Worm (Caenorhabditis elegans) whole organism, L4 larva: ENCODE data around the gene B0336.12.

ENCODE experiments used
- F10B5.3 ChIP-seq: sonication (generic microtip); optimal IDR thresholded peaks from 2 replicates; lab custom pipeline; 2016; ENCODE audit warnings: mild to moderate bottlenecking, missing genetic modification characterization, missing compliant biosample characterization
- F37D6.2 ChIP-seq: sonication (generic microtip); optimal IDR thresholded peaks from 2 replicates; lab custom pipeline; 2016; ENCODE audit warnings: mild to moderate bottlenecking, missing genetic modification characterization, missing compliant biosample characterization
- F44E2.7 ChIP-seq: fragments of 200-800 bp; sonication (Bioruptor generic); IDR thresholded peaks from 2 replicates; pipeline ENCODE4 v2.1.2; 2022; ENCODE audit warnings: missing genetic modification characterization, missing compliant biosample characterization
- Y105C5A.15 ChIP-seq: fragments of 200-800 bp; sonication (Bioruptor generic); IDR thresholded peaks from 2 replicates; pipeline ENCODE4 v1.3.6; 2022; ENCODE audit warnings: missing genetic modification characterization, missing compliant biosample characterization
- Y48G9A.11 ChIP-seq: fragments of 200-800 bp; sonication (Bioruptor generic); IDR thresholded peaks from 2 replicates; pipeline ENCODE4 v1.3.6; 2022; ENCODE audit warnings: missing genetic modification reagents, missing genetic modification characterization, missing compliant biosample characterization
- Y5F2A.4 ChIP-seq: fragments of 200-800 bp; sonication (Bioruptor generic); optimal IDR thresholded peaks from 2 replicates; lab custom pipeline; 2018; ENCODE audit warnings: mild to moderate bottlenecking, missing genetic modification characterization, missing compliant biosample characterization
- aha-1 ChIP-seq: fragments of 150-350 bp; peaks from one replicate; lab custom pipeline; 2014; ENCODE audit warnings: missing biosample characterization, missing genetic modification characterization
- ama-1 ChIP-seq: fragments of 150-350 bp; optimal IDR thresholded peaks from 2 replicates; lab custom pipeline; 2014; ENCODE audit warnings: inconsistent platforms, mixed read lengths
- ceh-20 ChIP-seq: fragments of 200-800 bp; sonication (Bioruptor generic); IDR thresholded peaks from 2 replicates; pipeline ENCODE4 v1.3.6; 2022; ENCODE audit warnings: missing genetic modification reagents, missing genetic modification characterization, missing compliant biosample characterization
- ceh-28 ChIP-seq: fragments of 150-350 bp; optimal IDR thresholded peaks from 2 replicates; lab custom pipeline; 2014; ENCODE audit warnings: missing biosample characterization, missing genetic modification reagents, missing genetic modification characterization
- ceh-62 ChIP-seq: sonication (generic microtip); optimal IDR thresholded peaks from 2 replicates; lab custom pipeline; 2017; ENCODE audit warnings: missing biosample characterization, missing genetic modification characterization
- ctbp-1 ChIP-seq: fragments of 200-800 bp; sonication (Bioruptor generic); IDR thresholded peaks from 2 replicates; pipeline ENCODE4 v1.3.6; 2022; ENCODE audit warnings: missing genetic modification reagents, missing genetic modification characterization, missing compliant biosample characterization
- daf-16 ChIP-seq, 3 experiments: sonication (generic microtip); optimal IDR thresholded peaks; 2 replicates each; lab custom pipeline; 2016 to 2017; ENCODE audit warnings: missing genetic modification characterization in 3 of 3, missing genetic modification reagents in 3 of 3, mild to moderate bottlenecking in 2 of 3, missing compliant biosample characterization in 2 of 3, missing biosample characterization in 1 of 3, moderate library complexity in 1 of 3
- dmd-6 ChIP-seq: fragments of 200-800 bp; sonication (Bioruptor generic); IDR thresholded peaks from 2 replicates; pipeline ENCODE4 v1.3.6; 2022; ENCODE audit warnings: missing genetic modification reagents, missing genetic modification characterization, missing compliant biosample characterization
- dmd-8 ChIP-seq: fragments of 200-800 bp; sonication (Bioruptor generic); IDR thresholded peaks from 2 replicates; pipeline ENCODE4 v1.3.6; 2022; ENCODE audit warnings: missing genetic modification characterization, missing compliant biosample characterization
- dve-1 ChIP-seq: sonication (generic microtip); optimal IDR thresholded peaks from 2 replicates; lab custom pipeline; 2017; ENCODE audit warnings: antibody characterized with exemption, mild to moderate bottlenecking, missing genetic modification characterization, missing compliant biosample characterization; ENCODE audit not compliant: insufficient read depth
- egl-43 ChIP-seq: fragments of 200-800 bp; sonication (Bioruptor generic); IDR thresholded peaks from 2 replicates; pipeline ENCODE4 v1.3.6; 2022; ENCODE audit warnings: missing genetic modification reagents, missing genetic modification characterization, missing compliant biosample characterization
- hif-1 ChIP-seq, 2 experiments: sonication (generic microtip); optimal IDR thresholded peaks; 2 replicates each; lab custom pipeline; 2016 to 2017; ENCODE audit warnings: missing compliant biosample characterization in 2 of 2, missing genetic modification characterization in 2 of 2, missing genetic modification reagents in 2 of 2, missing genotype in 2 of 2, mild to moderate bottlenecking in 1 of 2
- hlh-11 ChIP-seq: fragments of 200-800 bp; sonication (Bioruptor generic); optimal IDR thresholded peaks from 2 replicates; lab custom pipeline; 2018; ENCODE audit warnings: mild to moderate bottlenecking, missing genetic modification characterization, missing compliant biosample characterization
- hlh-30 ChIP-seq: sonication (generic microtip); optimal IDR thresholded peaks from 2 replicates; lab custom pipeline; 2017; ENCODE audit warnings: antibody characterized with exemption, mild to moderate bottlenecking, missing genetic modification characterization, missing compliant biosample characterization; ENCODE audit not compliant: insufficient read depth
- hmg-1.1 ChIP-seq: fragments of 200-800 bp; sonication (Bioruptor generic); IDR thresholded peaks from 2 replicates; pipeline ENCODE4 v1.3.6; 2022; ENCODE audit warnings: missing genetic modification reagents, missing genetic modification characterization, missing compliant biosample characterization
- jun-1 ChIP-seq: fragments of 150-350 bp; optimal IDR thresholded peaks from 2 replicates; lab custom pipeline; 2014; ENCODE audit warnings: missing biosample characterization, missing genetic modification reagents, missing genetic modification characterization
- lim-7 ChIP-seq: fragments of 200-800 bp; sonication (Bioruptor generic); IDR thresholded peaks from 2 replicates; pipeline ENCODE4 v1.3.6; 2022; ENCODE audit warnings: missing genetic modification characterization, missing compliant biosample characterization
- lin-1 ChIP-seq: fragments of 200-800 bp; sonication (Bioruptor generic); IDR thresholded peaks from 2 replicates; pipeline ENCODE4 v1.3.6; 2022; ENCODE audit warnings: missing genetic modification reagents, missing genetic modification characterization, missing compliant biosample characterization
- lin-13 ChIP-seq: fragments of 150-350 bp; optimal IDR thresholded peaks from 2 replicates; lab custom pipeline; 2014; ENCODE audit warnings: missing biosample characterization, missing genetic modification reagents, missing genetic modification characterization
- lin-15B ChIP-seq: fragments of 150-350 bp; sonication (generic microtip); optimal IDR thresholded peaks from 3 replicates; lab custom pipeline; 2014; ENCODE audit warnings: missing biosample characterization, missing genetic modification characterization
- lsy-2 ChIP-seq, 2 experiments: fragments of 150-350 bp in 1 of 2; sonication (generic microtip) in 1 of 2; optimal IDR thresholded peaks; 2 replicates each; lab custom pipeline; 2014 to 2017; ENCODE audit warnings: missing biosample characterization in 2 of 2, missing genetic modification characterization in 2 of 2
- madf-9 ChIP-seq: fragments of 200-800 bp; sonication (Bioruptor generic); conservative IDR thresholded peaks from 2 replicates; pipeline ENCODE4 v1.3.6; 2022; ENCODE audit warnings: missing genetic modification reagents, missing genetic modification characterization, missing compliant biosample characterization
- mdl-1 ChIP-seq, 2 experiments: fragments of 150-350 bp in 1 of 2; sonication (generic microtip) in 1 of 2; optimal IDR thresholded peaks; 2 replicates each; lab custom pipeline; 2014 to 2017; ENCODE audit warnings: missing biosample characterization in 2 of 2, missing genetic modification characterization in 2 of 2
- mep-1 ChIP-seq: fragments of 150-350 bp; sonication (generic microtip); optimal IDR thresholded peaks from 3 replicates; lab custom pipeline; 2014; ENCODE audit warnings: missing biosample characterization, missing genetic modification characterization
- mes-2 ChIP-seq: sonication (generic microtip); optimal IDR thresholded peaks from 2 replicates; lab custom pipeline; 2016; ENCODE audit warnings: missing genotype, mild to moderate bottlenecking, missing genetic modification characterization, missing compliant biosample characterization; ENCODE audit not compliant: poor library complexity, severe bottlenecking
- mxl-2 ChIP-seq: fragments of 200-800 bp; sonication (Bioruptor generic); conservative IDR thresholded peaks from 2 replicates; pipeline ENCODE4 v1.3.6; 2022; ENCODE audit warnings: missing genetic modification reagents, missing genetic modification characterization, missing compliant biosample characterization
- mxl-3 ChIP-seq: fragments of 200-800 bp; sonication (Bioruptor generic); optimal IDR thresholded peaks from 2 replicates; lab custom pipeline; 2018; ENCODE audit warnings: mild to moderate bottlenecking, missing genetic modification characterization, missing compliant biosample characterization
- nhr-102 ChIP-seq: sonication (generic microtip); optimal IDR thresholded peaks from 2 replicates; lab custom pipeline; 2016; ENCODE audit warnings: mild to moderate bottlenecking, missing genetic modification characterization, moderate library complexity, missing compliant biosample characterization
- nhr-28 ChIP-seq: fragments of 150-350 bp; optimal IDR thresholded peaks from 2 replicates; lab custom pipeline; 2014; ENCODE audit warnings: missing biosample characterization, missing genetic modification characterization
- nhr-41 ChIP-seq: fragments of 200-800 bp; sonication (Bioruptor generic); IDR thresholded peaks from 2 replicates; pipeline ENCODE4 v1.3.6; 2022; ENCODE audit warnings: missing genetic modification reagents, missing genetic modification characterization, missing compliant biosample characterization
- nhr-48 ChIP-seq: sonication (generic microtip); optimal IDR thresholded peaks from 2 replicates; lab custom pipeline; 2016; ENCODE audit warnings: mild to moderate bottlenecking, missing genetic modification characterization, missing compliant biosample characterization
- nhr-77 ChIP-seq: fragments of 150-350 bp; optimal IDR thresholded peaks from 2 replicates; lab custom pipeline; 2014; ENCODE audit warnings: missing biosample characterization, missing genetic modification characterization
- pqm-1 ChIP-seq: sonication (generic microtip); optimal IDR thresholded peaks from 2 replicates; lab custom pipeline; 2017; ENCODE audit warnings: missing biosample characterization, missing genetic modification characterization
- rbr-2 ChIP-seq: sonication (generic microtip); optimal IDR thresholded peaks from 2 replicates; lab custom pipeline; 2016; ENCODE audit warnings: missing genotype, missing genetic modification characterization, missing compliant biosample characterization
- set-16 ChIP-seq: fragments of 200-800 bp; sonication (Bioruptor generic); IDR thresholded peaks from 2 replicates; pipeline ENCODE4 v1.3.6; 2022; ENCODE audit warnings: missing genetic modification reagents, missing genetic modification characterization, missing compliant biosample characterization
- snpc-1.2 ChIP-seq: fragments of 200-800 bp; sonication (Bioruptor generic); IDR thresholded peaks from 2 replicates; pipeline ENCODE4 v1.3.6; 2022; ENCODE audit warnings: missing genetic modification reagents, missing genetic modification characterization, missing compliant biosample characterization
- spr-1 ChIP-seq: sonication (generic microtip); optimal IDR thresholded peaks from 2 replicates; lab custom pipeline; 2016; ENCODE audit warnings: mild to moderate bottlenecking, missing genetic modification characterization, missing compliant biosample characterization
- spr-3 ChIP-seq: fragments of 200-800 bp; sonication (Bioruptor generic); optimal IDR thresholded peaks from 2 replicates; lab custom pipeline; 2018; ENCODE audit warnings: mild to moderate bottlenecking, missing genetic modification characterization, missing compliant biosample characterization
- unc-39 ChIP-seq: sonication (generic microtip); optimal IDR thresholded peaks from 2 replicates; lab custom pipeline; 2017; ENCODE audit warnings: missing biosample characterization, missing genetic modification characterization
- unc-62 ChIP-seq, 3 experiments: fragments of 150-350 bp in 1 of 3; sonication (generic microtip); optimal IDR thresholded peaks in 2 of 3; peaks in 1 of 3; 1 replicate in 1 of 3; 2 replicates in 2 of 3; lab custom pipeline; 2014 to 2017; ENCODE audit warnings: missing biosample characterization in 3 of 3, missing genetic modification characterization in 3 of 3, missing genetic modification reagents in 3 of 3, missing genotype in 1 of 3
- zip-2 ChIP-seq: fragments of 150-350 bp; optimal IDR thresholded peaks from 2 replicates; lab custom pipeline; 2014; ENCODE audit warnings: missing biosample characterization, missing genetic modification characterization
- ztf-11 ChIP-seq: fragments of 150-350 bp; optimal IDR thresholded peaks from 2 replicates; lab custom pipeline; 2014; ENCODE audit warnings: missing biosample characterization, missing genetic modification characterization

B0336.12 gene

ce11 chrIII:5711242-5711641 is 1.3 kb upstream of the B0336.12 start, which contains the start of gene rbm-26:
TSS of gene rbm-26 (plus strand) at chrIII:5711542.
- TF ChIP-seq daf-16 (GFP tag; optimal IDR thresholded peaks at IDR 0.05; lab: Kevin White, UChicago) (no peak), daf-16 (tag; optimal IDR thresholded peaks at IDR 0.05; lab: Kevin White, UChicago) (peak; percentile 6), unc-62 (GFP tag; optimal IDR thresholded peaks at IDR 0.05 in 1 of 2; lab: Kevin White, UChicago) (no peak), unc-62 (tag; optimal IDR thresholded peaks at IDR 0.05; lab: Kevin White, UChicago) (no peak)

ce11 chrIII:5710676-5711075 is 731 bp upstream of the B0336.12 start:
- TF ChIP-seq unc-62 (GFP tag; optimal IDR thresholded peaks at IDR 0.05 in 1 of 2; lab: Kevin White, UChicago) = peak in 1 of 2 experiments; percentile 76
- no peak for TF ChIP-seq unc-62 (tag; optimal IDR thresholded peaks at IDR 0.05; lab: Kevin White, UChicago)
- no peak for TF ChIP-seq hif-1 (tag; optimal IDR thresholded peaks at IDR 0.05; lab: Kevin White, UChicago)
- TF ChIP-seq nhr-41 (GFP tag; lab: Robert Waterston, UW) = 0 out of 2 replicates have a peak, but pooled peaks have one; percentile 26
- TF ChIP-seq lin-13 (GFP tag; lab: Kevin White, UChicago) = no peak
- no peak for TF ChIP-seq dmd-8 (GFP tag; lab: Robert Waterston, UW)
- TF ChIP-seq hlh-11 (tag; lab: Kevin White, UChicago) = peak; percentile 86
- TF ChIP-seq lin-15B (tag; lab: Kevin White, UChicago) = no peak
- TF ChIP-seq zip-2 (tag; lab: Kevin White, UChicago) = no peak
- no peak for TF ChIP-seq unc-39 (tag; lab: Kevin White, UChicago)
- peak; percentile 59 to 81 for TF ChIP-seq lsy-2 (tag; optimal IDR thresholded peaks at IDR 0.05; lab: Kevin White, UChicago)
- TF ChIP-seq mep-1 = peak; percentile 53
- TF ChIP-seq snpc-1.2 (GFP tag; lab: Robert Waterston, UW) = no peak
- peak; percentile 51 for TF ChIP-seq ama-1
- TF ChIP-seq ceh-20 (GFP tag; lab: Robert Waterston, UW) = 0 out of 2 replicates have a peak, but pooled peaks have one; percentile 37
- peak; percentile 45 for TF ChIP-seq spr-1
- no peak for TF ChIP-seq jun-1 (tag; lab: Kevin White, UChicago)
- no peak for TF ChIP-seq F44E2.7 (GFP tag; lab: Robert Waterston, UW)
- no peak for TF ChIP-seq lim-7 (GFP tag; lab: Robert Waterston, UW)
- peak in 1 of 2 experiments; percentile 80 for TF ChIP-seq mdl-1 (tag; optimal IDR thresholded peaks at IDR 0.05; lab: Kevin White, UChicago)
- peak; percentile 30; the same call in 1 of the 2 replicates for TF ChIP-seq dmd-6
- no peak for TF ChIP-seq F10B5.3 (tag; lab: Kevin White, UChicago)
- TF ChIP-seq set-16 (GFP tag; lab: Robert Waterston, UW) = no peak
- no peak for TF ChIP-seq ceh-62
- TF ChIP-seq pqm-1 (tag; lab: Kevin White, UChicago) = peak; percentile 4
- peak; percentile 83 for TF ChIP-seq aha-1 (tag; lab: Kevin White, UChicago)
- no peak for TF ChIP-seq nhr-77 (tag; lab: Kevin White, UChicago)
- TF ChIP-seq ceh-28 (tag; lab: Kevin White, UChicago) = no peak
- TF ChIP-seq ctbp-1 (GFP tag; lab: Robert Waterston, UW) = no peak
- TF ChIP-seq Y48G9A.11 = no peak
- TF ChIP-seq ztf-11 (tag; lab: Kevin White, UChicago) = no peak
- no peak for TF ChIP-seq F37D6.2 (tag; lab: Kevin White, UChicago)
- no peak for TF ChIP-seq egl-43 (GFP tag; lab: Robert Waterston, UW)
- TF ChIP-seq mxl-3 (GFP tag; lab: Kevin White, UChicago) = peak; percentile 95
- TF ChIP-seq nhr-102 (tag; lab: Kevin White, UChicago) = no peak
- TF ChIP-seq hlh-30 (tag; lab: Kevin White, UChicago) = peak; percentile 44
- TF ChIP-seq spr-3 (GFP tag; lab: Kevin White, UChicago) = no peak
- TF ChIP-seq hmg-1.1 (GFP tag; lab: Robert Waterston, UW) = 0 out of 2 replicates have a peak, but pooled peaks have one; percentile 37
- TF ChIP-seq Y105C5A.15 (GFP tag; lab: Robert Waterston, UW) = no peak
- peak; percentile 64 for TF ChIP-seq nhr-48 (tag; lab: Kevin White, UChicago)
- TF ChIP-seq madf-9 (GFP tag; lab: Robert Waterston, UW) = 0 out of 2 replicates have a peak, but pooled peaks have one; percentile 42
- peak; percentile 22 for TF ChIP-seq rbr-2 (tag; lab: Kevin White, UChicago)
- peak; percentile 86 for TF ChIP-seq nhr-28 (tag; lab: Kevin White, UChicago)
- TF ChIP-seq mes-2 (tag; lab: Kevin White, UChicago) = peak; percentile 41
- TF ChIP-seq dve-1 (tag; lab: Kevin White, UChicago) = peak; percentile 41
- no peak for TF ChIP-seq Y5F2A.4
- no peak for TF ChIP-seq mxl-2 (GFP tag; lab: Robert Waterston, UW)
- no peak for TF ChIP-seq lin-1 (GFP tag; lab: Robert Waterston, UW)
